Worm (Caenorhabditis elegans): Measurements from ENCODE around the gene cest-9.2.

cest-9.2 gene

ce11 chrX:12174686-12175404, 47.1 kb upstream of the cest-9.2 start:
- peak; percentile 23 for TF ChIP-seq pha-4 (tag; optimal IDR thresholded peaks at IDR 0.05)
- no peak for TF ChIP-seq ceh-83 (GFP tag; optimal IDR thresholded peaks at IDR 0.05)

- TF ChIP-seq unc-62 (GFP tag; optimal IDR thresholded peaks at IDR 0.05): no peak
- no peak for TF ChIP-seq nhr-28 (tag; optimal IDR thresholded peaks at IDR 0.05)
- peak; percentile 20 for TF ChIP-seq hlh-1 (tag; optimal IDR thresholded peaks at IDR 0.05)
- TF ChIP-seq lsy-2 (tag; optimal IDR thresholded peaks at IDR 0.05): no peak
- TF ChIP-seq sptf-1 (tag; optimal IDR thresholded peaks at IDR 0.05): no peak
- TF ChIP-seq unc-120 (tag; optimal IDR thresholded peaks at IDR 0.05; ENCODE audit: poor library complexity, severe bottlenecking): peak; percentile 70
- TF ChIP-seq ceh-43 (GFP tag; optimal IDR thresholded peaks at IDR 0.05): no peak
- no peak for TF ChIP-seq mab-5 (tag; optimal IDR thresholded peaks at IDR 0.05)
- TF ChIP-seq ceh-39 (tag; optimal IDR thresholded peaks at IDR 0.05): no peak
- no peak for TF ChIP-seq nhr-76 (tag; optimal IDR thresholded peaks at IDR 0.05)
- TF ChIP-seq ces-1 (GFP tag; optimal IDR thresholded peaks at IDR 0.05): no peak
- TF ChIP-seq mep-1 (tag; optimal IDR thresholded peaks at IDR 0.05): no peak
- no peak for TF ChIP-seq M03D4.4 (tag; optimal IDR thresholded peaks at IDR 0.05)
- TF ChIP-seq ham-2 (GFP tag; optimal IDR thresholded peaks at IDR 0.05): no peak
- no peak for TF ChIP-seq drap-1 (GFP tag; optimal IDR thresholded peaks at IDR 0.05)
- TF ChIP-seq bed-3 (GFP tag; optimal IDR thresholded peaks at IDR 0.05): no peak
- TF ChIP-seq lin-13 (tag; optimal IDR thresholded peaks at IDR 0.05): no peak
- no peak for TF ChIP-seq snpc-4 (tag; optimal IDR thresholded peaks at IDR 0.05)
- no peak for TF ChIP-seq sem-2 (GFP tag; optimal IDR thresholded peaks at IDR 0.05)
- no peak for TF ChIP-seq zip-8 (tag; optimal IDR thresholded peaks at IDR 0.05)
- TF ChIP-seq nhr-2 (tag; optimal IDR thresholded peaks at IDR 0.05): no peak
- TF ChIP-seq ceh-83 (GFP tag; optimal IDR thresholded peaks at IDR 0.05): no peak
- peak; percentile 40 for TF ChIP-seq pha-4 (tag; optimal IDR thresholded peaks at IDR 0.05)
- no peak for TF ChIP-seq mls-2 (tag; optimal IDR thresholded peaks at IDR 0.05)
Observed at ce11 chrX:12175667-12176278, 46.1 kb upstream of the cest-9.2 start.

DNA sequence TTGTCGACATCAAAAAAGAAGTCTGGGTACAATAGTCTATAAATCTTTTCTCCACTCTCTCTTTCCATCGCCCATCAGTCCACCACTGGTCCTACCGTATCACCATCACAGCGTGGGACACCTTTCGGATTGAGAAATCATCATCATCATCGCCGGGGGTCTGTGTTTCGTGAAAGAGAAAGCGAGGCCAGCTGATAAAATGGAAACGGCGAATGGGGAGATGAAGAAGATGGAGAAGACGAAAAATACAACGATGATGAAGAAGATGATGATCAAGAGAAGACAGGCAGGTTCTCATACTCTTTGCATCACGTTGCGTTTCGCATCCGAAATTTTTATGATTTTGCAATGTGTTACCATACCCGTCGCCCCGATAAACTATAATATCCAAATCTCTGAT, 45.5 kb upstream of the cest-9.2 start:
- peak; percentile 42 for TF ChIP-seq unc-62 (GFP tag; optimal IDR thresholded peaks at IDR 0.05)
- no peak for TF ChIP-seq ztf-11 (tag; optimal IDR thresholded peaks at IDR 0.05)
- peak; percentile 31 for TF ChIP-seq ham-2 (GFP tag; optimal IDR thresholded peaks at IDR 0.05)
- no peak for TF ChIP-seq ceh-83 (GFP tag; optimal IDR thresholded peaks at IDR 0.05)
- TF ChIP-seq elt-3 (tag; optimal IDR thresholded peaks at IDR 0.05): peak; percentile 9
- no peak for TF ChIP-seq nhr-237 (tag; optimal IDR thresholded peaks at IDR 0.05)

ce11 chrX:12176873-12177293, 45.0 kb upstream of the cest-9.2 start:
- TF ChIP-seq nhr-237 (tag; optimal IDR thresholded peaks at IDR 0.05) (no peak), mls-2 (tag; optimal IDR thresholded peaks at IDR 0.05) (peak; percentile 2), pha-4 (tag; optimal IDR thresholded peaks at IDR 0.05) (no peak)

- TF ChIP-seq mls-2 (tag; optimal IDR thresholded peaks at IDR 0.05) (no peak), nhr-2 (tag; optimal IDR thresholded peaks at IDR 0.05) (no peak), nhr-28 (tag; optimal IDR thresholded peaks at IDR 0.05) (no peak), flh-1 (GFP tag; optimal IDR thresholded peaks at IDR 0.05) (no peak), mab-5 (tag; optimal IDR thresholded peaks at IDR 0.05) (no peak), mep-1 (tag; optimal IDR thresholded peaks at IDR 0.05) (no peak), cnd-1 (tag; optimal IDR thresholded peaks at IDR 0.05) (no peak), ceh-39 (tag; optimal IDR thresholded peaks at IDR 0.05) (no peak), sem-2 (GFP tag; optimal IDR thresholded peaks at IDR 0.05) (no peak), hlh-1 (tag; optimal IDR thresholded peaks at IDR 0.05) (no peak), pha-4 (tag; optimal IDR thresholded peaks at IDR 0.05) (no peak), unc-39 (tag; optimal IDR thresholded peaks at IDR 0.05) (no peak), bed-3 (GFP tag; optimal IDR thresholded peaks at IDR 0.05) (no peak), ham-2 (GFP tag; optimal IDR thresholded peaks at IDR 0.05) (no peak), lsy-2 (tag; optimal IDR thresholded peaks at IDR 0.05) (no peak), snpc-4 (tag; optimal IDR thresholded peaks at IDR 0.05) (no peak), nhr-12 (tag; optimal IDR thresholded peaks at IDR 0.05) (no peak), nhr-76 (tag; optimal IDR thresholded peaks at IDR 0.05) (no peak), ceh-83 (GFP tag; optimal IDR thresholded peaks at IDR 0.05) (no peak), unc-120 (tag; optimal IDR thresholded peaks at IDR 0.05; ENCODE audit: poor library complexity, severe bottlenecking) (no peak)
Observed at ce11 chrX:12177521-12177920, 44.4 kb upstream of the cest-9.2 start.
